Worm (Caenorhabditis elegans): ENCODE data around the gene M106.7.

M106.7 gene

ce11 chrII:10840067-10840466 is 16.9 kb downstream of the M106.7 start (continued):
- no peak for TF ChIP-seq ceh-82 (tag; optimal IDR thresholded peaks at IDR 0.05)

ce11 chrII:10838550-10838949 is 18.4 kb downstream of the M106.7 start:
- peak; percentile 73 for TF ChIP-seq nfya-1 (tag; optimal IDR thresholded peaks at IDR 0.05; ENCODE audit: insufficient read depth)
- TF ChIP-seq unc-62 (GFP tag; optimal IDR thresholded peaks at IDR 0.05), result no peak
- TF ChIP-seq ama-1 (optimal IDR thresholded peaks at IDR 0.05), result no peak

DNA sequence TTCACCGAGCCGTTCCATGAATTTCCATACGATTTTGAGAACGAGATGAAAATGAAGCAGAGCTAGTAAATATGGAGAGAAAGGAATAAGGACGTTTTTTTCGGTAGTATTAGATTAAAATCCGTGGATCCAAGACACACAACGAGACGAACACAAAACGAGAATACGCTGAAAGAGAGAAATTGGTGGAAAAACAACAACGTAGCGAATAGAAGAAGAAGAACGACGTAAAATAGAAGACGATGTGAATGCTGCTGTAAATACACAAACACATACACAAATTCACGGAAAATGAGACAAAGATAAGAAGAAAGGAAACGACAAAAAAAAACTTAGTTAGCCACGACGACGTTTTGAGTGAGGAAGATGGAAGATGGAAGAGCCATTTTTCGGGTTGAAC is 22.3 kb downstream of the M106.7 start:
- TF ChIP-seq skn-1 (tag; optimal IDR thresholded peaks at IDR 0.05) (no peak), pha-4 (tag; optimal IDR thresholded peaks at IDR 0.05) (no peak), R02D3.7 (tag; optimal IDR thresholded peaks at IDR 0.05) (no peak), tbx-2 (tag; optimal IDR thresholded peaks at IDR 0.05) (no peak), egl-27 (tag; optimal IDR thresholded peaks at IDR 0.05) (no peak), elt-1 (tag; optimal IDR thresholded peaks at IDR 0.05) (no peak), ceh-9 (tag; optimal IDR thresholded peaks at IDR 0.05) (no peak), daf-12 (tag; optimal IDR thresholded peaks at IDR 0.05) (no peak), unc-62 (GFP tag; optimal IDR thresholded peaks at IDR 0.05) (no peak), fkh-10 (GFP tag; optimal IDR thresholded peaks at IDR 0.05) (no peak), ceh-82 (tag; optimal IDR thresholded peaks at IDR 0.05) (no peak), nhr-23 (tag; optimal IDR thresholded peaks at IDR 0.05) (no peak), nhr-11 (tag; optimal IDR thresholded peaks at IDR 0.05) (no peak)

- peak; percentile 84 for TF ChIP-seq lin-39 (tag; optimal IDR thresholded peaks at IDR 0.05)
- peak; percentile 24 for TF ChIP-seq nfya-1 (tag; optimal IDR thresholded peaks at IDR 0.05; ENCODE audit: insufficient read depth)
- TF ChIP-seq elt-3 (tag; optimal IDR thresholded peaks at IDR 0.05), result no peak
- TF ChIP-seq hmg-11 (tag; optimal IDR thresholded peaks at IDR 0.05), result no peak
These were observed 27.4 kb downstream of the M106.7 start for ce11 chrII:10829572-10829971.

- TF ChIP-seq nhr-25 (tag; optimal IDR thresholded peaks at IDR 0.05), result no peak
- no peak for TF ChIP-seq nhr-11 (tag; optimal IDR thresholded peaks at IDR 0.05)
- TF ChIP-seq egl-27 (tag; optimal IDR thresholded peaks at IDR 0.05), result no peak
- TF ChIP-seq fkh-2 (tag; optimal IDR thresholded peaks at IDR 0.05), result no peak
- TF ChIP-seq ceh-9 (tag; optimal IDR thresholded peaks at IDR 0.05), result no peak
- TF ChIP-seq elt-2 (tag; optimal IDR thresholded peaks at IDR 0.05), result no peak
These were observed 27.9 kb downstream of the M106.7 start, which contains the start of gene VM106R.1 for ce11 chrII:10829081-10829480. Gene VM106R.1, minus strand, starts transcription at chrII:10829181.

- no peak for TF ChIP-seq ztf-11 (tag; optimal IDR thresholded peaks at IDR 0.05)
- TF ChIP-seq hmg-11 (tag; optimal IDR thresholded peaks at IDR 0.05), result peak; percentile 75
- TF ChIP-seq pha-4 (tag; optimal IDR thresholded peaks at IDR 0.05), result peak; percentile 74
- peak; percentile 7 for TF ChIP-seq R02D3.7 (tag; optimal IDR thresholded peaks at IDR 0.05)
- TF ChIP-seq eor-1 (tag; optimal IDR thresholded peaks at IDR 0.05), result no peak
- peak; percentile 51 for TF ChIP-seq nhr-23 (tag; optimal IDR thresholded peaks at IDR 0.05)
- TF ChIP-seq lin-15B (tag; optimal IDR thresholded peaks at IDR 0.05), result peak; percentile 58
- TF ChIP-seq nhr-43 (tag; optimal IDR thresholded peaks at IDR 0.05; ENCODE audit: poor library complexity, severe bottlenecking), result peak; percentile 62
- peak; percentile 8 for TF ChIP-seq elt-2 (tag; optimal IDR thresholded peaks at IDR 0.05)
- no peak for TF ChIP-seq egl-27 (tag; optimal IDR thresholded peaks at IDR 0.05)
- peak; percentile 75 for TF ChIP-seq nfya-1 (tag; optimal IDR thresholded peaks at IDR 0.05; ENCODE audit: insufficient read depth)
These were observed 32.9 kb downstream of the M106.7 start, which contains the start of the genes R06F6.12 and mix-1 for ce11 chrII:10824046-10824445. Gene R06F6.12, minus strand, starts transcription at chrII:10824081. Gene mix-1, plus strand, starts transcription at chrII:10824246.

- no peak for TF ChIP-seq mml-1 (tag; optimal IDR thresholded peaks at IDR 0.05)
- TF ChIP-seq pha-4 (tag; optimal IDR thresholded peaks at IDR 0.05), result peak; percentile 11
- peak; percentile 3 for TF ChIP-seq jun-1 (tag; optimal IDR thresholded peaks at IDR 0.05)
- TF ChIP-seq elt-2 (tag; optimal IDR thresholded peaks at IDR 0.05), result peak; percentile 47
- no peak for TF ChIP-seq tbx-2 (tag; optimal IDR thresholded peaks at IDR 0.05)
- no peak for TF ChIP-seq fkh-2 (tag; optimal IDR thresholded peaks at IDR 0.05)
These were observed 36.3 kb downstream of the M106.7 start, which contains the start of gene ech-4 for ce11 chrII:10820679-10821078. Gene ech-4, plus strand, starts transcription at chrII:10821031.

Data from whole organism, L3 larva.